Worm (Caenorhabditis elegans) whole organism, early embryonic: ENCODE measurements around the gene hizr-1.

ENCODE experiments used
- B0310.2 ChIP-seq: sonication (generic microtip); optimal IDR thresholded peaks from 2 replicates; lab custom pipeline; 2016; ENCODE audit warnings: mild to moderate bottlenecking, missing genetic modification characterization, missing compliant biosample characterization
- F13C5.2 ChIP-seq: sonication (generic microtip); optimal IDR thresholded peaks from 2 replicates; lab custom pipeline; 2017; ENCODE audit warnings: mild to moderate bottlenecking, missing genetic modification characterization, inconsistent platforms, missing compliant biosample characterization
- aly-1 ChIP-seq: sonication (generic microtip); optimal IDR thresholded peaks from 2 replicates; lab custom pipeline; 2016; ENCODE audit warnings: missing genetic modification characterization, missing compliant biosample characterization
- ama-1 ChIP-seq: fragments of 150-350 bp; optimal IDR thresholded peaks from 2 replicates; lab custom pipeline; 2014
- ceh-36 ChIP-seq: sonication (generic microtip); optimal IDR thresholded peaks from 2 replicates; lab custom pipeline; 2016; ENCODE audit warnings: missing genetic modification characterization, inconsistent platforms, missing compliant biosample characterization
- ets-7 ChIP-seq: sonication (generic microtip); optimal IDR thresholded peaks from 2 replicates; lab custom pipeline; 2016; ENCODE audit warnings: missing genotype, missing genetic modification characterization, missing compliant biosample characterization
- flt-1 ChIP-seq: fragments of 200-800 bp; sonication (Bioruptor generic); IDR thresholded peaks from 2 replicates; pipeline ENCODE4 v1.3.6; 2022; ENCODE audit warnings: missing genetic modification characterization, missing compliant biosample characterization
- hmbx-1 ChIP-seq: sonication (generic microtip); optimal IDR thresholded peaks from 2 replicates; lab custom pipeline; 2016; ENCODE audit warnings: mild to moderate bottlenecking, missing genetic modification characterization, missing compliant biosample characterization
- hnd-1 ChIP-seq: sonication (generic microtip); optimal IDR thresholded peaks from 2 replicates; lab custom pipeline; 2016; ENCODE audit warnings: missing genetic modification characterization, missing compliant biosample characterization
- pes-1 ChIP-seq: fragments of 200-800 bp; sonication (Bioruptor generic); IDR thresholded peaks from 2 replicates; pipeline ENCODE4 v1.3.6; 2022; ENCODE audit warnings: missing genetic modification reagents, missing genetic modification characterization, missing compliant biosample characterization
- scrt-1 ChIP-seq: fragments of 200-800 bp; sonication (Bioruptor generic); IDR thresholded peaks from 2 replicates; pipeline ENCODE4 v1.3.6; 2022; ENCODE audit warnings: missing genetic modification characterization, missing compliant biosample characterization
- tbx-11 ChIP-seq: fragments of 200-800 bp; sonication (Bioruptor generic); IDR thresholded peaks from 2 replicates; pipeline ENCODE4 v1.3.6; 2022; ENCODE audit warnings: missing genetic modification characterization, missing compliant biosample characterization
- tbx-37 ChIP-seq: fragments of 200-800 bp; sonication (Bioruptor generic); conservative IDR thresholded peaks from 2 replicates; pipeline ENCODE4 v1.3.6; 2022; ENCODE audit warnings: missing genetic modification reagents, missing genetic modification characterization, missing compliant biosample characterization
- tra-4 ChIP-seq: sonication (generic microtip); optimal IDR thresholded peaks from 2 replicates; lab custom pipeline; 2017; ENCODE audit warnings: missing genetic modification characterization, missing compliant biosample characterization

ce11 chrX:11368417-11368816, 50.3 kb downstream of the hizr-1 start, which contains the start of gene ttyh-1:
- no peak for TF ChIP-seq B0310.2 (tag; lab: Kevin White, UChicago)
- no peak for TF ChIP-seq ama-1 (lab: Kevin White, UChicago)
- TF ChIP-seq pes-1 (GFP tag; lab: Robert Waterston, UW): no peak
- TF ChIP-seq flt-1 (GFP tag; lab: Robert Waterston, UW): no peak
- no peak for TF ChIP-seq F13C5.2
- TF ChIP-seq scrt-1 (GFP tag; lab: Robert Waterston, UW): no peak
- no peak for TF ChIP-seq tbx-11 (GFP tag; lab: Robert Waterston, UW)
- TF ChIP-seq ets-7: no peak
- TF ChIP-seq ceh-36 (tag; lab: Kevin White, UChicago): no peak
- no peak for TF ChIP-seq aly-1
- TF ChIP-seq tbx-37 (GFP tag; lab: Robert Waterston, UW): no peak
- TF ChIP-seq hnd-1 (tag; lab: Kevin White, UChicago): no peak
- TF ChIP-seq hmbx-1 (tag; lab: Kevin White, UChicago): no peak
- TF ChIP-seq tra-4 (tag; lab: Kevin White, UChicago): no peak
